Worm (Caenorhabditis elegans): Measurements from ENCODE around the gene bcmo-2.
A peak's percentile ranks its signal among the peaks of the same experiment; 100 is the strongest.

Gene bcmo-2

ce11 chrII:3931825-3932224, 21.2 kb upstream of the bcmo-2 start:
- TF ChIP-seq nhr-6 (tag; optimal IDR thresholded peaks at IDR 0.05) (no peak), blmp-1 (tag; optimal IDR thresholded peaks at IDR 0.05; ENCODE audit: insufficient read depth) (no peak), sma-9 (GFP tag; optimal IDR thresholded peaks at IDR 0.05) (no peak), sma-9 (tag; optimal IDR thresholded peaks at IDR 0.05) (no peak), fos-1 (tag; optimal IDR thresholded peaks at IDR 0.05) (no peak), mdl-1 (tag; optimal IDR thresholded peaks at IDR 0.05) (no peak), ceh-82 (tag; optimal IDR thresholded peaks at IDR 0.05) (no peak), lin-13 (GFP tag; optimal IDR thresholded peaks at IDR 0.05) (no peak), peb-1 (tag; optimal IDR thresholded peaks at IDR 0.05) (no peak), skn-1 (tag; optimal IDR thresholded peaks at IDR 0.05) (no peak), snpc-4 (tag; optimal IDR thresholded peaks at IDR 0.05) (no peak), nhr-129 (tag; optimal IDR thresholded peaks at IDR 0.05) (no peak), unc-55 (GFP tag; optimal IDR thresholded peaks at IDR 0.05) (no peak), sma-3 (GFP tag; optimal IDR thresholded peaks at IDR 0.05) (no peak), nhr-10 (tag; optimal IDR thresholded peaks at IDR 0.05) (no peak)

- no peak for TF ChIP-seq nhr-10 (tag; optimal IDR thresholded peaks at IDR 0.05)
- TF ChIP-seq gmeb-1 (tag; optimal IDR thresholded peaks at IDR 0.05), result no peak
- no peak for TF ChIP-seq blmp-1 (tag; optimal IDR thresholded peaks at IDR 0.05; ENCODE audit: insufficient read depth)
- TF ChIP-seq ceh-82 (tag; optimal IDR thresholded peaks at IDR 0.05), result no peak
- no peak for TF ChIP-seq unc-39 (tag; optimal IDR thresholded peaks at IDR 0.05)
- no peak for TF ChIP-seq lin-11 (tag; optimal IDR thresholded peaks at IDR 0.05)
- TF ChIP-seq crh-2 (tag; optimal IDR thresholded peaks at IDR 0.05), result no peak
- no peak for TF ChIP-seq dmd-4 (tag; optimal IDR thresholded peaks at IDR 0.05)
- no peak for TF ChIP-seq ceh-16 (tag; optimal IDR thresholded peaks at IDR 0.05)
- TF ChIP-seq unc-62 (GFP tag; optimal IDR thresholded peaks at IDR 0.05), result no peak
Measured at ce11 chrII:3931230-3931629, 20.6 kb upstream of the bcmo-2 start.

DNA sequence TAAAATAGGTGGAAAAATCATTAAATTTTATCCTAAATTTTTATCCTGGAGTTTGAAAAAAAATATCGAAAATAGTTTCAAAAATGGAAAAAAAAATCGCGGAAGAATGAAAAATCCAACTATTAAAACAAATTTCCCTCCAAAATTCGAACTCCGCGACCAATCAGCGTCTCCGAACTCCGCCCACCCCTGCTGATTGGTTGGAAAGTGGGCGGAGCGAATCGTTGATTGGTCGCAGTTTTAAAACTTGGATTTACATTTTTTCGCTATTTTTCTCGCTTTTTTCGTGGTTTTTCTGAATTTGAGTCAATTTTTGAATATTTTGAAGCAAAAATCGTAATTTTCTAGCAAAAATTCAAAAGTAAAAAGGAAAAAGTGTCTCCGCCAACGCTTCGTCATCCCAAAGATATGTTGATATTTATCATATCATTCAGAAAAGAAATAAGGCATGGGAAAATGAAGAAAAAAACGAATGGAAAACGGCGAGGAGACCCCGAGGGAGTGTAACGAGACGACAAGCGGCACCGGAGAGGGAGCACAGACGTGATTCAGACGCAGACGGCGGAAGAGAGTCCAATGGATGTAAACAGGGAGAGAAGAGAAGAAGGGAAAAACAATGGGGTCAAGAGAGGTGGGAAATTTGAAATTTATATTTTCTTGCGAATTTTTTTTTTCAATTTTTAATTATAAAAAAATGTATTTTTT, 20.0 kb upstream of the bcmo-2 start:
- TF ChIP-seq elt-1 (tag; optimal IDR thresholded peaks at IDR 0.05) (no peak), egl-27 (tag; optimal IDR thresholded peaks at IDR 0.05) (peak; percentile 21), ztf-4 (tag; optimal IDR thresholded peaks at IDR 0.05) (no peak), peb-1 (tag; optimal IDR thresholded peaks at IDR 0.05) (no peak), ZK546.5 (tag; optimal IDR thresholded peaks at IDR 0.05) (no peak), lin-13 (GFP tag; optimal IDR thresholded peaks at IDR 0.05) (peak; percentile 30), alr-1 (tag; optimal IDR thresholded peaks at IDR 0.05) (no peak), ztf-11 (tag; optimal IDR thresholded peaks at IDR 0.05) (no peak), gmeb-1 (tag; optimal IDR thresholded peaks at IDR 0.05) (peak; percentile 49), nhr-25 (tag; optimal IDR thresholded peaks at IDR 0.05) (peak; percentile 50), lsy-2 (tag; optimal IDR thresholded peaks at IDR 0.05) (peak in 1 of 2 experiments; percentile 60), zag-1 (tag; optimal IDR thresholded peaks at IDR 0.05) (no peak), ceh-16 (tag; optimal IDR thresholded peaks at IDR 0.05) (no peak), ama-1 (optimal IDR thresholded peaks at IDR 0.05) (no peak), fos-1 (tag; optimal IDR thresholded peaks at IDR 0.05) (peak; percentile 75), unc-39 (tag; optimal IDR thresholded peaks at IDR 0.05) (no peak), sem-4 (tag; optimal IDR thresholded peaks at IDR 0.05) (peak; percentile 19), mbf-1 (tag; optimal IDR thresholded peaks at IDR 0.05) (no peak), aly-2 (tag; optimal IDR thresholded peaks at IDR 0.05) (no peak), ceh-82 (tag; optimal IDR thresholded peaks at IDR 0.05) (no peak), nhr-10 (tag; optimal IDR thresholded peaks at IDR 0.05) (no peak), elt-3 (tag; optimal IDR thresholded peaks at IDR 0.05) (no peak), nhr-77 (tag; optimal IDR thresholded peaks at IDR 0.05) (no peak), ztf-1 (GFP tag; conservative IDR thresholded peaks at IDR 0.05) (no peak), unc-62 (GFP tag; optimal IDR thresholded peaks at IDR 0.05) (no peak), F13H6.1 (tag; optimal IDR thresholded peaks at IDR 0.05) (peak; percentile 72), nhr-23 (tag; optimal IDR thresholded peaks at IDR 0.05) (no peak), nhr-21 (tag; optimal IDR thresholded peaks at IDR 0.05) (no peak), lin-39 (tag; optimal IDR thresholded peaks at IDR 0.05) (no peak), dmd-4 (tag; optimal IDR thresholded peaks at IDR 0.05) (no peak), nhr-129 (tag; optimal IDR thresholded peaks at IDR 0.05) (peak; percentile 52), nhr-6 (tag; optimal IDR thresholded peaks at IDR 0.05) (no peak), crh-2 (tag; optimal IDR thresholded peaks at IDR 0.05) (peak; percentile 28), Y55F3AM.14 (GFP tag; optimal IDR thresholded peaks at IDR 0.05) (no peak), skn-1 (tag; optimal IDR thresholded peaks at IDR 0.05) (no peak), nhr-12 (tag; optimal IDR thresholded peaks at IDR 0.05) (no peak), snpc-4 (tag; optimal IDR thresholded peaks at IDR 0.05) (no peak), blmp-1 (tag; optimal IDR thresholded peaks at IDR 0.05; ENCODE audit: insufficient read depth) (peak; percentile 2), sma-9 (GFP tag; optimal IDR thresholded peaks at IDR 0.05) (peak; percentile 38), sma-9 (tag; optimal IDR thresholded peaks at IDR 0.05) (no peak), nhr-11 (tag; optimal IDR thresholded peaks at IDR 0.05) (no peak), unc-55 (GFP tag; optimal IDR thresholded peaks at IDR 0.05) (peak; percentile 64), nhr-237 (tag; optimal IDR thresholded peaks at IDR 0.05) (no peak), sma-3 (GFP tag; optimal IDR thresholded peaks at IDR 0.05) (peak; percentile 59), mdl-1 (tag; optimal IDR thresholded peaks at IDR 0.05) (no peak), lin-11 (tag; optimal IDR thresholded peaks at IDR 0.05) (peak; percentile 52)
